Worm (Caenorhabditis elegans) whole organism, L4 larva: Measurements from ENCODE around the gene cest-25.

Source experiments
- F37D6.2 ChIP-seq: sonication (generic microtip); optimal IDR thresholded peaks from 2 replicates; lab custom pipeline; 2016; ENCODE audit warnings: mild to moderate bottlenecking, missing genetic modification characterization, missing compliant biosample characterization
- ama-1 ChIP-seq: fragments of 150-350 bp; optimal IDR thresholded peaks from 2 replicates; lab custom pipeline; 2014; ENCODE audit warnings: inconsistent platforms, mixed read lengths
- attf-4 ChIP-seq: sonication (generic microtip); optimal IDR thresholded peaks from 3 replicates; lab custom pipeline; 2017; ENCODE audit warnings: missing biosample characterization, missing genetic modification characterization
- ceh-20 ChIP-seq: fragments of 200-800 bp; sonication (Bioruptor generic); IDR thresholded peaks from 2 replicates; pipeline ENCODE4 v1.3.6; 2022; ENCODE audit warnings: missing genetic modification reagents, missing genetic modification characterization, missing compliant biosample characterization
- ceh-28 ChIP-seq: fragments of 150-350 bp; optimal IDR thresholded peaks from 2 replicates; lab custom pipeline; 2014; ENCODE audit warnings: missing biosample characterization, missing genetic modification reagents, missing genetic modification characterization
- ceh-62 ChIP-seq: sonication (generic microtip); optimal IDR thresholded peaks from 2 replicates; lab custom pipeline; 2017; ENCODE audit warnings: missing biosample characterization, missing genetic modification characterization
- daf-12 ChIP-seq: fragments of 150-350 bp; optimal IDR thresholded peaks from 2 replicates; lab custom pipeline; 2014; ENCODE audit warnings: missing biosample characterization, missing genetic modification reagents, missing genetic modification characterization
- daf-16 ChIP-seq, 3 experiments: sonication (generic microtip); optimal IDR thresholded peaks; 2 replicates each; lab custom pipeline; 2016 to 2017; ENCODE audit warnings: missing genetic modification characterization in 3 of 3, missing genetic modification reagents in 3 of 3, mild to moderate bottlenecking in 2 of 3, missing compliant biosample characterization in 2 of 3, missing biosample characterization in 1 of 3, moderate library complexity in 1 of 3
- dmd-6 ChIP-seq: fragments of 200-800 bp; sonication (Bioruptor generic); IDR thresholded peaks from 2 replicates; pipeline ENCODE4 v1.3.6; 2022; ENCODE audit warnings: missing genetic modification reagents, missing genetic modification characterization, missing compliant biosample characterization
- dmd-9 ChIP-seq: fragments of 200-800 bp; sonication (Bioruptor generic); IDR thresholded peaks from 2 replicates; pipeline ENCODE4 v1.3.6; 2022; ENCODE audit warnings: missing genetic modification reagents, missing genetic modification characterization, missing compliant biosample characterization
- duxl-1 ChIP-seq: sonication (generic microtip); optimal IDR thresholded peaks from 2 replicates; lab custom pipeline; 2016; ENCODE audit warnings: mild to moderate bottlenecking, missing genetic modification characterization, moderate library complexity, missing compliant biosample characterization; ENCODE audit not compliant: poor library complexity
- egl-43 ChIP-seq: fragments of 200-800 bp; sonication (Bioruptor generic); IDR thresholded peaks from 2 replicates; pipeline ENCODE4 v1.3.6; 2022; ENCODE audit warnings: missing genetic modification reagents, missing genetic modification characterization, missing compliant biosample characterization
- fkh-10 ChIP-seq: fragments of 150-350 bp; optimal IDR thresholded peaks from 2 replicates; lab custom pipeline; 2014; ENCODE audit warnings: missing biosample characterization, missing genetic modification reagents, missing genetic modification characterization
- gei-8 ChIP-seq: fragments of 200-800 bp; sonication (Bioruptor generic); optimal IDR thresholded peaks from 2 replicates; lab custom pipeline; 2018; ENCODE audit warnings: mild to moderate bottlenecking, missing genetic modification characterization, missing compliant biosample characterization
- hif-1 ChIP-seq, 2 experiments: sonication (generic microtip); optimal IDR thresholded peaks; 2 replicates each; lab custom pipeline; 2016 to 2017; ENCODE audit warnings: missing compliant biosample characterization in 2 of 2, missing genetic modification characterization in 2 of 2, missing genetic modification reagents in 2 of 2, missing genotype in 2 of 2, mild to moderate bottlenecking in 1 of 2
- hlh-30 ChIP-seq: sonication (generic microtip); optimal IDR thresholded peaks from 2 replicates; lab custom pipeline; 2017; ENCODE audit warnings: antibody characterized with exemption, mild to moderate bottlenecking, missing genetic modification characterization, missing compliant biosample characterization; ENCODE audit not compliant: insufficient read depth
- jun-1 ChIP-seq: fragments of 150-350 bp; optimal IDR thresholded peaks from 2 replicates; lab custom pipeline; 2014; ENCODE audit warnings: missing biosample characterization, missing genetic modification reagents, missing genetic modification characterization
- lin-29 ChIP-seq: fragments of 200-800 bp; sonication (Bioruptor generic); IDR thresholded peaks from 2 replicates; pipeline ENCODE4 v1.3.6; 2022; ENCODE audit warnings: missing genetic modification reagents, missing genetic modification characterization, missing compliant biosample characterization
- lin-38 ChIP-seq: fragments of 200-800 bp; sonication (Bioruptor generic); IDR thresholded peaks from 2 replicates; pipeline ENCODE4 v1.3.6; 2022; ENCODE audit warnings: missing genetic modification reagents, missing genetic modification characterization, missing compliant biosample characterization
- mep-1 ChIP-seq: fragments of 150-350 bp; sonication (generic microtip); optimal IDR thresholded peaks from 3 replicates; lab custom pipeline; 2014; ENCODE audit warnings: missing biosample characterization, missing genetic modification characterization
- mes-2 ChIP-seq: sonication (generic microtip); optimal IDR thresholded peaks from 2 replicates; lab custom pipeline; 2016; ENCODE audit warnings: missing genotype, mild to moderate bottlenecking, missing genetic modification characterization, missing compliant biosample characterization; ENCODE audit not compliant: poor library complexity, severe bottlenecking
- nhr-102 ChIP-seq: sonication (generic microtip); optimal IDR thresholded peaks from 2 replicates; lab custom pipeline; 2016; ENCODE audit warnings: mild to moderate bottlenecking, missing genetic modification characterization, moderate library complexity, missing compliant biosample characterization
- nhr-111 ChIP-seq: fragments of 200-800 bp; sonication (Bioruptor generic); optimal IDR thresholded peaks from 2 replicates; lab custom pipeline; 2018; ENCODE audit warnings: mild to moderate bottlenecking, missing genetic modification characterization, missing compliant biosample characterization
- nhr-237 ChIP-seq: sonication (generic microtip); optimal IDR thresholded peaks from 2 replicates; lab custom pipeline; 2017; ENCODE audit warnings: missing biosample characterization, missing genetic modification characterization
- nhr-25 ChIP-seq: sonication (generic microtip); optimal IDR thresholded peaks from 2 replicates; lab custom pipeline; 2017; ENCODE audit warnings: missing genetic modification characterization, mild to moderate bottlenecking, missing compliant biosample characterization, antibody characterized with exemption, moderate library complexity, borderline replicate concordance; ENCODE audit not compliant: insufficient read depth
- nhr-28 ChIP-seq: fragments of 150-350 bp; optimal IDR thresholded peaks from 2 replicates; lab custom pipeline; 2014; ENCODE audit warnings: missing biosample characterization, missing genetic modification characterization
- nhr-42 ChIP-seq: fragments of 200-800 bp; sonication (Bioruptor generic); IDR thresholded peaks from 2 replicates; pipeline ENCODE4 v1.3.6; 2022; ENCODE audit warnings: missing genetic modification characterization, missing compliant biosample characterization
- nhr-48 ChIP-seq: sonication (generic microtip); optimal IDR thresholded peaks from 2 replicates; lab custom pipeline; 2016; ENCODE audit warnings: mild to moderate bottlenecking, missing genetic modification characterization, missing compliant biosample characterization
- nhr-76 ChIP-seq: fragments of 150-350 bp; optimal IDR thresholded peaks from 2 replicates; lab custom pipeline; 2014; ENCODE audit warnings: missing biosample characterization, missing genetic modification characterization
- php-3 ChIP-seq: fragments of 200-800 bp; sonication (Bioruptor generic); IDR thresholded peaks from 2 replicates; pipeline ENCODE4 v1.3.6; 2022; ENCODE audit warnings: missing genetic modification reagents, missing genetic modification characterization, missing compliant biosample characterization
- sdz-12 ChIP-seq: fragments of 200-800 bp; sonication (Bioruptor generic); optimal IDR thresholded peaks from 2 replicates; lab custom pipeline; 2018; ENCODE audit warnings: mild to moderate bottlenecking, missing genetic modification characterization, missing compliant biosample characterization
- set-16 ChIP-seq: fragments of 200-800 bp; sonication (Bioruptor generic); IDR thresholded peaks from 2 replicates; pipeline ENCODE4 v1.3.6; 2022; ENCODE audit warnings: missing genetic modification reagents, missing genetic modification characterization, missing compliant biosample characterization
- snpc-4 ChIP-seq: fragments of 150-350 bp; optimal IDR thresholded peaks from 2 replicates; lab custom pipeline; 2014; ENCODE audit warnings: missing biosample characterization, missing genetic modification characterization
- spr-1 ChIP-seq: sonication (generic microtip); optimal IDR thresholded peaks from 2 replicates; lab custom pipeline; 2016; ENCODE audit warnings: mild to moderate bottlenecking, missing genetic modification characterization, missing compliant biosample characterization
- tag-97 ChIP-seq: fragments of 200-800 bp; sonication (Bioruptor generic); IDR thresholded peaks from 2 replicates; pipeline ENCODE4 v1.3.6; 2022; ENCODE audit warnings: missing genetic modification characterization, missing compliant biosample characterization
- zag-1 ChIP-seq: fragments of 150-350 bp; optimal IDR thresholded peaks from 2 replicates; lab custom pipeline; 2014; ENCODE audit warnings: missing biosample characterization, missing genetic modification characterization
- zfp-2 ChIP-seq: sonication (generic microtip); optimal IDR thresholded peaks from 2 replicates; lab custom pipeline; 2016; ENCODE audit warnings: mild to moderate bottlenecking, missing genetic modification characterization, missing compliant biosample characterization
- zfp-3 ChIP-seq: fragments of 200-800 bp; sonication (Bioruptor generic); conservative IDR thresholded peaks from 2 replicates; pipeline ENCODE4 v1.3.6; 2022; ENCODE audit warnings: missing genetic modification reagents, missing genetic modification characterization, missing compliant biosample characterization
- ztf-11 ChIP-seq: fragments of 150-350 bp; optimal IDR thresholded peaks from 2 replicates; lab custom pipeline; 2014; ENCODE audit warnings: missing biosample characterization, missing genetic modification characterization

cest-25 gene

DNA sequence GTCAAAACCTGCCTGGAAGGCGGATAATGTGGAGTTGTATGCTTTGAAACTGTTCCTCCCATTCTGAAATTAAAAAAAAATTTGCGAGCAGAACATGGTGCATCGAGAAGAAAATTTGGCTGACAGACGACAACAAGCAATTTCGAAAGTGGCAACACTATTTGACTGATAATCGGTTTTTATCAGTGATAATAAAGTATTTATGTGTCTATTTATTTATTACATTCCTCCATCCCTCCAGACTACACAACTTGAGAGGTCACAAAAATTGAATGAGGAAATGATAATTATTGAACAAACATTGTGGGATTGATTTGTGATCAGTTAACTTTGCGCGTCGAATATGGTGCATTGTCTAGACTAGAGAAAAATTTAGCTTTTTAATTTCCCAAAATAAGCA is at the start of gene cest-25 (continued):
- TF ChIP-seq egl-43 (GFP tag; lab: Robert Waterston, UW) (no peak), zfp-2 (no peak), nhr-42 (no peak), nhr-237 (tag; lab: Kevin White, UChicago) (no peak), duxl-1 (tag; lab: Kevin White, UChicago) (no peak), ceh-62 (tag; lab: Kevin White, UChicago) (no peak), nhr-111 (GFP tag; lab: Kevin White, UChicago) (no peak), F37D6.2 (tag; lab: Kevin White, UChicago) (no peak), nhr-76 (tag; lab: Kevin White, UChicago) (no peak), hlh-30 (no peak), php-3 (GFP tag; lab: Robert Waterston, UW) (peak; percentile 90), daf-16 (GFP tag; optimal IDR thresholded peaks at IDR 0.05; lab: Kevin White, UChicago) (peak in 1 of 2 experiments; percentile 53), daf-16 (tag; optimal IDR thresholded peaks at IDR 0.05; lab: Kevin White, UChicago) (peak; percentile 95), ceh-20 (GFP tag; lab: Robert Waterston, UW) (no peak), fkh-10 (GFP tag; lab: Kevin White, UChicago) (no peak), jun-1 (tag; lab: Kevin White, UChicago) (no peak), gei-8 (GFP tag; lab: Kevin White, UChicago) (no peak), nhr-102 (tag; lab: Kevin White, UChicago) (peak; percentile 7), dmd-6 (GFP tag; lab: Robert Waterston, UW) (peak; percentile 77), daf-12 (no peak), mep-1 (tag; lab: Kevin White, UChicago) (no peak), dmd-9 (GFP tag; lab: Robert Waterston, UW) (no peak), zag-1 (tag; lab: Kevin White, UChicago) (no peak), set-16 (GFP tag; lab: Robert Waterston, UW) (no peak), nhr-28 (tag; lab: Kevin White, UChicago) (peak; percentile 96), nhr-25 (tag; lab: Kevin White, UChicago) (no peak), nhr-48 (tag; lab: Kevin White, UChicago) (no peak), sdz-12 (GFP tag; lab: Kevin White, UChicago) (no peak), hif-1 (tag; optimal IDR thresholded peaks at IDR 0.05; lab: Kevin White, UChicago) (no peak), ceh-28 (tag; lab: Kevin White, UChicago) (no peak), zfp-3 (no peak), tag-97 (GFP tag; lab: Robert Waterston, UW) (no peak), lin-29 (GFP tag; lab: Robert Waterston, UW) (no peak)
- TF ChIP-seq, all 104 proteins: peak for 11

DNA sequence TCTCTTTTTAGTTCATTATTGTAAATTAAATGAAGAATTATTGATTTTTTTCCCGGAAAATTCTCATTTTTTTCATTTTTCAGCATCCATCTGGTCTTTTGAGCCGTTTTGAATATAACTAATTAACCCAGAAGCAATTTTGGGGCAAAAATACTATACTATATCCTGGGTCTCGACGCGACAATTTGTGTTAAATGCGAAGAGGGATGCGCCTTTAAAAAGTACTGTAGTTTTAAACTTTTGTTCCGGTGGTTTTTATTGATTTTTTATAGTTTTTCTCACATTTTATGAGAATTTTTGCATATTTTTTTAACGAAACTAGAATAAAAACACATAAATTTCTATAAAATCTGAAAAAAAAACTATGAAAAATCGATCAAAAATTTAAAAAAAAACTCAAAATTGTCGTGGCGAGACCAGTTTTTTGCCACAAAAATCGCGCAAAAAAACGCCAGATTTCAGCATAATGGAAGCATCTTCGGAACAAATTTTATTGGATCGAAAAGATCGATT is 48.7 kb upstream of the cest-25 start, which contains the start of gene tbcc-1:
tbcc-1 (plus strand) TSS at position 463 of the 513 bp plus-strand sequence.
- TF ChIP-seq ztf-11 (tag; lab: Kevin White, UChicago) (no peak), spr-1 (no peak), zag-1 (tag; lab: Kevin White, UChicago) (no peak), lin-38 (GFP tag; lab: Robert Waterston, UW) (peak; percentile 49), sdz-12 (GFP tag; lab: Kevin White, UChicago) (no peak), attf-4 (tag; lab: Kevin White, UChicago) (no peak), ama-1 (lab: Kevin White, UChicago) (peak; percentile 60), snpc-4 (no peak), mes-2 (no peak)
